Worm (Caenorhabditis elegans) whole organism, L3 larva: ENCODE data around the gene rars-2.

Experiments used
- R02D3.7 ChIP-seq: fragments of 150-350 bp; optimal IDR thresholded peaks from 2 replicates; lab custom pipeline; 2014; ENCODE audit warnings: missing biosample characterization, missing genetic modification characterization
- ZK546.5 ChIP-seq: sonication (generic microtip); optimal IDR thresholded peaks from 2 replicates; lab custom pipeline; 2017; ENCODE audit warnings: missing biosample characterization, missing genetic modification characterization
- aly-2 ChIP-seq: fragments of 150-350 bp; optimal IDR thresholded peaks from 2 replicates; lab custom pipeline; 2014; ENCODE audit warnings: missing biosample characterization, missing genetic modification characterization
- ama-1 ChIP-seq: fragments of 150-350 bp; optimal IDR thresholded peaks from 2 replicates; lab custom pipeline; 2018
- ceh-16 ChIP-seq: sonication (generic microtip); optimal IDR thresholded peaks from 2 replicates; lab custom pipeline; 2017; ENCODE audit warnings: missing biosample characterization, missing genetic modification characterization
- ceh-28 ChIP-seq: fragments of 150-350 bp; optimal IDR thresholded peaks from 2 replicates; lab custom pipeline; 2014; ENCODE audit warnings: missing biosample characterization, missing genetic modification reagents, missing genetic modification characterization
- ceh-82 ChIP-seq: fragments of 150-350 bp; optimal IDR thresholded peaks from 2 replicates; lab custom pipeline; 2014; ENCODE audit warnings: missing biosample characterization, missing genetic modification characterization
- ceh-9 ChIP-seq: sonication (generic microtip); optimal IDR thresholded peaks from 2 replicates; lab custom pipeline; 2018; ENCODE audit warnings: missing biosample characterization, missing genetic modification characterization
- daf-12 ChIP-seq: fragments of 150-350 bp; optimal IDR thresholded peaks from 2 replicates; lab custom pipeline; 2014; ENCODE audit warnings: missing biosample characterization, missing genetic modification reagents, missing genetic modification characterization
- egl-27 ChIP-seq: sonication (generic microtip); optimal IDR thresholded peaks from 4 replicates; lab custom pipeline; 2017; ENCODE audit warnings: missing biosample characterization, missing genetic modification reagents, missing genetic modification characterization
- egl-5 ChIP-seq: fragments of 150-350 bp; optimal IDR thresholded peaks from 2 replicates; lab custom pipeline; 2017; ENCODE audit warnings: missing biosample characterization, missing genetic modification reagents, missing genetic modification characterization, inconsistent platforms
- elt-1 ChIP-seq: fragments of 150-350 bp; optimal IDR thresholded peaks from 2 replicates; lab custom pipeline; 2014; ENCODE audit warnings: missing biosample characterization, missing genetic modification characterization
- elt-2 ChIP-seq: sonication (generic microtip); optimal IDR thresholded peaks from 2 replicates; lab custom pipeline; 2016; ENCODE audit warnings: missing genetic modification reagents, mild to moderate bottlenecking, missing genetic modification characterization, missing compliant biosample characterization
- elt-3 ChIP-seq, 3 experiments: fragments of 150-350 bp in 1 of 3; sonication (generic microtip) in 2 of 3; optimal IDR thresholded peaks; 2 replicates in 2 of 3; 4 replicates in 1 of 3; lab custom pipeline; 2014 to 2017; ENCODE audit warnings: missing biosample characterization in 3 of 3, missing genetic modification characterization in 3 of 3
- eor-1 ChIP-seq, 2 experiments: fragments of 150-350 bp; optimal IDR thresholded peaks; 2 replicates each; lab custom pipeline; 2014 to 2018; ENCODE audit warnings: missing biosample characterization in 2 of 2, missing genetic modification characterization in 2 of 2
- fkh-10 ChIP-seq: sonication (generic microtip); optimal IDR thresholded peaks from 2 replicates; lab custom pipeline; 2017; ENCODE audit warnings: missing biosample characterization, missing genetic modification reagents, missing genetic modification characterization
- fkh-2 ChIP-seq: fragments of 150-350 bp; optimal IDR thresholded peaks from 2 replicates; lab custom pipeline; 2014; ENCODE audit warnings: missing biosample characterization, missing genetic modification reagents, missing genetic modification characterization
- fos-1 ChIP-seq: fragments of 150-350 bp; optimal IDR thresholded peaks from 2 replicates; lab custom pipeline; 2014; ENCODE audit warnings: missing biosample characterization, missing genetic modification characterization
- hmg-11 ChIP-seq: sonication (generic microtip); optimal IDR thresholded peaks from 2 replicates; lab custom pipeline; 2016; ENCODE audit warnings: missing genetic modification characterization, missing compliant biosample characterization
- jun-1 ChIP-seq: fragments of 150-350 bp; optimal IDR thresholded peaks from 2 replicates; lab custom pipeline; 2014; ENCODE audit warnings: missing biosample characterization, missing genetic modification reagents, missing genetic modification characterization
- lin-15B ChIP-seq: fragments of 150-350 bp; optimal IDR thresholded peaks from 2 replicates; lab custom pipeline; 2014; ENCODE audit warnings: missing biosample characterization, missing genetic modification characterization
- lin-39 ChIP-seq: fragments of 150-350 bp; optimal IDR thresholded peaks from 2 replicates; lab custom pipeline; 2018; ENCODE audit warnings: missing biosample characterization, missing genetic modification reagents, missing genetic modification characterization
- lsy-12 ChIP-seq: sonication (generic microtip); optimal IDR thresholded peaks from 2 replicates; lab custom pipeline; 2016; ENCODE audit warnings: mild to moderate bottlenecking, missing genetic modification characterization, missing compliant biosample characterization
- mdl-1 ChIP-seq: fragments of 150-350 bp; optimal IDR thresholded peaks from 2 replicates; lab custom pipeline; 2014; ENCODE audit warnings: missing biosample characterization, missing genetic modification characterization
- mml-1 ChIP-seq: fragments of 150-350 bp; sonication (generic microtip); optimal IDR thresholded peaks from 3 replicates; lab custom pipeline; 2014; ENCODE audit warnings: missing biosample characterization, missing genetic modification characterization
- nfya-1 ChIP-seq: sonication (generic microtip); optimal IDR thresholded peaks from 2 replicates; lab custom pipeline; 2017; ENCODE audit warnings: missing genetic modification characterization, mild to moderate bottlenecking, missing compliant biosample characterization, antibody characterized with exemption, moderate library complexity; ENCODE audit not compliant: insufficient read depth
- nhr-11 ChIP-seq: fragments of 150-350 bp; optimal IDR thresholded peaks from 2 replicates; lab custom pipeline; 2014; ENCODE audit warnings: missing biosample characterization, missing genetic modification characterization
- nhr-12 ChIP-seq: fragments of 150-350 bp; optimal IDR thresholded peaks from 2 replicates; lab custom pipeline; 2014; ENCODE audit warnings: missing biosample characterization, missing genetic modification characterization
- nhr-23 ChIP-seq: fragments of 150-350 bp; optimal IDR thresholded peaks from 2 replicates; lab custom pipeline; 2014; ENCODE audit warnings: missing biosample characterization, missing genetic modification reagents, missing genetic modification characterization
- nhr-237 ChIP-seq: fragments of 150-350 bp; optimal IDR thresholded peaks from 2 replicates; lab custom pipeline; 2014; ENCODE audit warnings: missing biosample characterization, missing genetic modification characterization
- nhr-25 ChIP-seq: sonication (generic microtip); optimal IDR thresholded peaks from 2 replicates; lab custom pipeline; 2017; ENCODE audit warnings: missing biosample characterization, missing genetic modification characterization
- nhr-28 ChIP-seq: fragments of 150-350 bp; optimal IDR thresholded peaks from 2 replicates; lab custom pipeline; 2014; ENCODE audit warnings: missing biosample characterization, missing genetic modification characterization
- nhr-43 ChIP-seq: sonication (generic microtip); optimal IDR thresholded peaks from 2 replicates; lab custom pipeline; 2016; ENCODE audit warnings: mild to moderate bottlenecking, missing genetic modification characterization, missing compliant biosample characterization; ENCODE audit not compliant: poor library complexity, severe bottlenecking
- nhr-67 ChIP-seq: fragments of 150-350 bp; optimal IDR thresholded peaks from 2 replicates; lab custom pipeline; 2014; ENCODE audit warnings: missing biosample characterization, missing genetic modification characterization
- nhr-76 ChIP-seq: fragments of 150-350 bp; sonication (generic microtip); optimal IDR thresholded peaks from 5 replicates; lab custom pipeline; 2014; ENCODE audit warnings: missing biosample characterization, missing genetic modification characterization
- nhr-77 ChIP-seq: fragments of 150-350 bp; optimal IDR thresholded peaks from 2 replicates; lab custom pipeline; 2014; ENCODE audit warnings: missing biosample characterization, missing genetic modification characterization
- pha-4 ChIP-seq: fragments of 150-350 bp; optimal IDR thresholded peaks from 2 replicates; lab custom pipeline; 2014; ENCODE audit warnings: missing biosample characterization, missing genetic modification reagents, missing genetic modification characterization
- pqm-1 ChIP-seq: fragments of 150-350 bp; optimal IDR thresholded peaks from 2 replicates; lab custom pipeline; 2017; ENCODE audit warnings: missing biosample characterization, missing genetic modification characterization, inconsistent platforms
- sea-2 ChIP-seq: fragments of 150-350 bp; sonication (generic microtip); optimal IDR thresholded peaks from 4 replicates; lab custom pipeline; 2014; ENCODE audit warnings: missing biosample characterization, missing genetic modification reagents, missing genetic modification characterization
- skn-1 ChIP-seq: fragments of 150-350 bp; optimal IDR thresholded peaks from 2 replicates; lab custom pipeline; 2014; ENCODE audit warnings: missing biosample characterization, missing genetic modification characterization
- snpc-4 ChIP-seq: fragments of 150-350 bp; optimal IDR thresholded peaks from 2 replicates; lab custom pipeline; 2014; ENCODE audit warnings: missing biosample characterization, missing genetic modification characterization
- tbx-2 ChIP-seq: sonication (generic microtip); optimal IDR thresholded peaks from 2 replicates; lab custom pipeline; 2016; ENCODE audit warnings: mild to moderate bottlenecking, missing genetic modification characterization, missing compliant biosample characterization
- unc-39 ChIP-seq: sonication (generic microtip); optimal IDR thresholded peaks from 4 replicates; lab custom pipeline; 2017; ENCODE audit warnings: missing biosample characterization, missing genetic modification characterization
- unc-62 ChIP-seq: fragments of 150-350 bp; sonication (generic microtip); optimal IDR thresholded peaks from 4 replicates; lab custom pipeline; 2014; ENCODE audit warnings: missing biosample characterization, missing genetic modification reagents, missing genetic modification characterization
- zag-1 ChIP-seq: fragments of 150-350 bp; optimal IDR thresholded peaks from 2 replicates; lab custom pipeline; 2014; ENCODE audit warnings: missing biosample characterization, missing genetic modification characterization
- ztf-11 ChIP-seq: fragments of 150-350 bp; optimal IDR thresholded peaks from 2 replicates; lab custom pipeline; 2014; ENCODE audit warnings: missing biosample characterization, missing genetic modification characterization
- ztf-4 ChIP-seq: fragments of 150-350 bp; optimal IDR thresholded peaks from 2 replicates; lab custom pipeline; 2014; ENCODE audit warnings: missing biosample characterization, missing genetic modification characterization

Gene rars-2

ce11 chrII:6097441-6097840, 27.9 kb upstream of the rars-2 start, which contains the start of the genes tpp-2 and rbbp-5:
Gene tpp-2 (minus strand): TSS chrII:6097597.
Gene rbbp-5 (plus strand): TSS chrII:6097830.
- TF ChIP-seq egl-27 (no peak), nhr-23 (tag; lab: Kevin White, UChicago) (no peak), nhr-237 (tag; lab: Kevin White, UChicago) (no peak), ceh-9 (no peak), eor-1 (tag; optimal IDR thresholded peaks at IDR 0.05; lab: Kevin White, UChicago) (no peak), ztf-4 (tag; lab: Kevin White, UChicago) (no peak), unc-39 (tag; lab: Kevin White, UChicago) (no peak), pha-4 (tag; lab: Kevin White, UChicago) (no peak), jun-1 (tag; lab: Kevin White, UChicago) (no peak), zag-1 (tag; lab: Kevin White, UChicago) (no peak), ZK546.5 (tag; lab: Kevin White, UChicago) (no peak), lsy-12 (tag; lab: Kevin White, UChicago) (peak; percentile 5), elt-2 (tag; lab: Kevin White, UChicago) (peak; percentile 37), ceh-16 (tag; lab: Kevin White, UChicago) (no peak), ceh-28 (tag; lab: Kevin White, UChicago) (no peak), pqm-1 (tag; lab: Kevin White, UChicago) (peak; percentile 20), aly-2 (tag; lab: Kevin White, UChicago) (no peak), nhr-76 (no peak), nhr-77 (tag; lab: Kevin White, UChicago) (no peak), nfya-1 (tag; lab: Kevin White, UChicago) (no peak), ama-1 (lab: Kevin White, UChicago) (no peak), nhr-25 (peak; percentile 0), mml-1 (no peak), snpc-4 (tag; lab: Kevin White, UChicago) (peak; percentile 61), nhr-43 (peak; percentile 65), ztf-11 (tag; lab: Kevin White, UChicago) (no peak), unc-62 (GFP tag; lab: Kevin White, UChicago) (no peak), tbx-2 (no peak), nhr-12 (tag; lab: Kevin White, UChicago) (no peak), R02D3.7 (tag; lab: Kevin White, UChicago) (no peak), sea-2 (GFP tag; lab: Kevin White, UChicago) (no peak), hmg-11 (tag; lab: Kevin White, UChicago) (no peak), nhr-11 (tag; lab: Kevin White, UChicago) (no peak), fkh-10 (no peak), daf-12 (tag; lab: Kevin White, UChicago) (no peak), fos-1 (tag; lab: Kevin White, UChicago) (no peak), lin-39 (tag; lab: Kevin White, UChicago) (no peak), elt-3 (tag; optimal IDR thresholded peaks at IDR 0.05; lab: Kevin White, UChicago) (no peak), skn-1 (tag; lab: Kevin White, UChicago) (peak; percentile 44), lin-15B (tag; lab: Kevin White, UChicago) (peak; percentile 69), nhr-67 (tag; lab: Kevin White, UChicago) (no peak), nhr-28 (tag; lab: Kevin White, UChicago) (no peak), mdl-1 (tag; lab: Kevin White, UChicago) (no peak), fkh-2 (no peak), ceh-82 (tag; lab: Kevin White, UChicago) (no peak), egl-5 (tag; lab: Kevin White, UChicago) (peak; percentile 25), elt-1 (tag; lab: Kevin White, UChicago) (no peak)
